Fruit fly (Drosophila melanogaster) whole organism, prepupa: ENCODE measurements around the gene CG9030.

Experiments
- CG10631 ChIP-seq: fragments of 200-800 bp; sonication (Bioruptor generic); optimal IDR thresholded peaks from 2 replicates; lab custom pipeline; 2016; ENCODE audit warnings: missing biosample characterization, missing genetic modification characterization
- CG10669 ChIP-seq: fragments of 200-800 bp; sonication (Bioruptor generic); optimal IDR thresholded peaks from 3 replicates; lab custom pipeline; 2018; ENCODE audit warnings: missing biosample characterization, mild to moderate bottlenecking, missing genetic modification characterization, moderate library complexity
- CG11294 ChIP-seq: fragments of 200-800 bp; sonication (Bioruptor generic); IDR thresholded peaks from 2 replicates; pipeline ENCODE4 v1.3.6; 2022; ENCODE audit warnings: missing biosample characterization, missing genetic modification characterization
- CG11902 ChIP-seq: fragments of 200-800 bp; sonication (Bioruptor generic); optimal IDR thresholded peaks from 3 replicates; lab custom pipeline; 2016; ENCODE audit warnings: missing biosample characterization, missing genetic modification characterization
- CG1621 ChIP-seq: fragments of 200-800 bp; sonication (Bioruptor generic); optimal IDR thresholded peaks from 3 replicates; lab custom pipeline; 2018; ENCODE audit warnings: missing biosample characterization, mild to moderate bottlenecking, missing genetic modification characterization
- CG3032 ChIP-seq: fragments of 200-800 bp; optimal IDR thresholded peaks from 2 replicates; lab custom pipeline; 2019; ENCODE audit warnings: missing biosample characterization, mild to moderate bottlenecking, missing genetic modification characterization, moderate library complexity
- CG31627 ChIP-seq: fragments of 200-800 bp; sonication (Bioruptor generic); optimal IDR thresholded peaks from 3 replicates; lab custom pipeline; 2016; ENCODE audit warnings: missing biosample characterization, missing genetic modification characterization
- CG3919 ChIP-seq: fragments of 200-800 bp; sonication (Bioruptor generic); optimal IDR thresholded peaks from 3 replicates; lab custom pipeline; 2016; ENCODE audit warnings: missing biosample characterization, missing genetic modification characterization
- CG4318 ChIP-seq: fragments of 200-800 bp; sonication (Bioruptor generic); optimal IDR thresholded peaks from 3 replicates; lab custom pipeline; 2017; ENCODE audit warnings: missing biosample characterization, mild to moderate bottlenecking, missing genetic modification characterization
- CG6163 ChIP-seq: fragments of 200-800 bp; sonication (Bioruptor generic); IDR thresholded peaks from 3 replicates; pipeline ENCODE4 v1.3.6; 2022; ENCODE audit warnings: missing biosample characterization, missing genetic modification characterization
- CG6276 ChIP-seq: fragments of 200-800 bp; sonication (Bioruptor generic); optimal IDR thresholded peaks from 2 replicates; lab custom pipeline; 2017; ENCODE audit warnings: missing biosample characterization, mild to moderate bottlenecking, missing genetic modification characterization
- CG6808 ChIP-seq: fragments of 200-800 bp; sonication (Bioruptor generic); optimal IDR thresholded peaks from 3 replicates; lab custom pipeline; 2017; ENCODE audit warnings: missing biosample characterization, missing genetic modification characterization, mild to moderate bottlenecking, moderate library complexity, missing genetic modification reagents
- CG6854 ChIP-seq: fragments of 200-800 bp; sonication (Bioruptor generic); optimal IDR thresholded peaks from 2 replicates; lab custom pipeline; 2017; ENCODE audit warnings: missing biosample characterization, mild to moderate bottlenecking, missing genetic modification characterization
- CG7368 ChIP-seq: fragments of 200-800 bp; sonication (Bioruptor generic); optimal IDR thresholded peaks from 3 replicates; lab custom pipeline; 2016; ENCODE audit warnings: missing biosample characterization, missing genetic modification characterization
- CG8119 ChIP-seq: fragments of 200-800 bp; sonication (Bioruptor generic); IDR thresholded peaks from 3 replicates; pipeline ENCODE4 v1.3.6; 2022; ENCODE audit warnings: missing biosample characterization, missing genetic modification characterization
- CG8319 ChIP-seq: fragments of 200-800 bp; sonication (Bioruptor generic); optimal IDR thresholded peaks from 3 replicates; lab custom pipeline; 2016; ENCODE audit warnings: missing biosample characterization, missing genetic modification characterization
- CG8632 ChIP-seq: fragments of 200-800 bp; sonication (Bioruptor generic); optimal IDR thresholded peaks from 3 replicates; lab custom pipeline; 2016; ENCODE audit warnings: missing biosample characterization, missing genetic modification characterization
- CG9139 ChIP-seq: fragments of 200-800 bp; sonication (Bioruptor generic); optimal IDR thresholded peaks from 3 replicates; lab custom pipeline; 2017; ENCODE audit warnings: missing biosample characterization, mild to moderate bottlenecking, missing genetic modification characterization
- Eip75B ChIP-seq: fragments of 200-800 bp; sonication (Bioruptor generic); optimal IDR thresholded peaks from 3 replicates; lab custom pipeline; 2016; ENCODE audit warnings: missing biosample characterization, missing genetic modification characterization
- Eip93F ChIP-seq: fragments of 200-800 bp; sonication (Bioruptor generic); optimal IDR thresholded peaks from 2 replicates; lab custom pipeline; 2016; ENCODE audit warnings: missing biosample characterization, mild to moderate bottlenecking, missing genetic modification characterization
- Ets21C ChIP-seq: fragments of 200-800 bp; sonication (Bioruptor generic); optimal IDR thresholded peaks from 3 replicates; lab custom pipeline; 2016; ENCODE audit warnings: missing biosample characterization, missing genetic modification characterization
- Gug ChIP-seq: fragments of 200-800 bp; sonication (Bioruptor generic); IDR thresholded peaks from 2 replicates; pipeline ENCODE4 v1.3.6; 2022; ENCODE audit warnings: missing biosample characterization, missing genetic modification characterization
- Hr38 ChIP-seq: sonication (Bioruptor generic); optimal IDR thresholded peaks from 2 replicates; lab custom pipeline; 2016; ENCODE audit warnings: missing biosample characterization, missing genetic modification characterization
- Hr39 ChIP-seq: fragments of 200-800 bp; sonication (Bioruptor generic); optimal IDR thresholded peaks from 2 replicates; lab custom pipeline; 2016; ENCODE audit warnings: missing biosample characterization, missing genetic modification characterization
- Lpt ChIP-seq: fragments of 200-800 bp; sonication (Bioruptor generic); optimal IDR thresholded peaks from 3 replicates; lab custom pipeline; 2016; ENCODE audit warnings: missing biosample characterization, missing genetic modification characterization
- Met ChIP-seq: fragments of 200-800 bp; sonication (Bioruptor generic); optimal IDR thresholded peaks from 3 replicates; lab custom pipeline; 2016; ENCODE audit warnings: missing biosample characterization, missing genetic modification characterization
- Smox ChIP-seq: fragments of 200-800 bp; sonication (Bioruptor generic); optimal IDR thresholded peaks from 3 replicates; lab custom pipeline; 2016; ENCODE audit warnings: missing biosample characterization, missing genetic modification characterization
- Sox102F ChIP-seq: fragments of 200-800 bp; sonication (Bioruptor generic); optimal IDR thresholded peaks from 2 replicates; lab custom pipeline; 2016; ENCODE audit warnings: missing biosample characterization, mild to moderate bottlenecking, missing genetic modification characterization
- Sox14 ChIP-seq: fragments of 200-800 bp; sonication (Bioruptor generic); optimal IDR thresholded peaks from 3 replicates; lab custom pipeline; 2016; ENCODE audit warnings: missing biosample characterization, missing genetic modification characterization
- Sox15 ChIP-seq: fragments of 200-800 bp; sonication (Bioruptor generic); optimal IDR thresholded peaks from 3 replicates; lab custom pipeline; 2016; ENCODE audit warnings: missing biosample characterization, missing genetic modification characterization
- achi ChIP-seq: fragments of 200-800 bp; sonication (Bioruptor generic); optimal IDR thresholded peaks from 3 replicates; lab custom pipeline; 2016; ENCODE audit warnings: missing biosample characterization, missing genetic modification characterization
- acj6 ChIP-seq: fragments of 200-800 bp; sonication (Bioruptor generic); optimal IDR thresholded peaks from 3 replicates; lab custom pipeline; 2016; ENCODE audit warnings: missing biosample characterization, missing genetic modification characterization
- cyc ChIP-seq: fragments of 200-800 bp; sonication (Bioruptor generic); optimal IDR thresholded peaks from 3 replicates; lab custom pipeline; 2016; ENCODE audit warnings: missing biosample characterization, missing genetic modification characterization
- dac ChIP-seq: fragments of 200-800 bp; sonication (Bioruptor generic); optimal IDR thresholded peaks from 2 replicates; lab custom pipeline; 2017; ENCODE audit warnings: missing biosample characterization, mild to moderate bottlenecking, missing genetic modification characterization
- dsx ChIP-seq: fragments of 200-800 bp; optimal IDR thresholded peaks from 3 replicates; lab custom pipeline; 2019; ENCODE audit warnings: missing biosample characterization, mild to moderate bottlenecking, missing genetic modification characterization, moderate library complexity; ENCODE audit not compliant: poor library complexity, severe bottlenecking
- fd59A ChIP-seq: fragments of 200-800 bp; sonication (Bioruptor generic); optimal IDR thresholded peaks from 2 replicates; lab custom pipeline; 2017; ENCODE audit warnings: missing biosample characterization, mild to moderate bottlenecking, missing genetic modification characterization, missing genetic modification reagents
- fd85E ChIP-seq: fragments of 200-800 bp; sonication (Bioruptor generic); optimal IDR thresholded peaks from 3 replicates; lab custom pipeline; 2016; ENCODE audit warnings: missing biosample characterization, missing genetic modification characterization
- fkh ChIP-seq: fragments of 200-800 bp; sonication (Bioruptor generic); optimal IDR thresholded peaks from 3 replicates; lab custom pipeline; 2017; ENCODE audit warnings: missing biosample characterization, mild to moderate bottlenecking, missing genetic modification characterization, moderate library complexity
- net ChIP-seq: fragments of 200-800 bp; sonication (Bioruptor generic); optimal IDR thresholded peaks from 3 replicates; lab custom pipeline; 2016; ENCODE audit warnings: missing biosample characterization, missing genetic modification characterization
- pdm3 ChIP-seq: fragments of 200-800 bp; sonication (Bioruptor generic); optimal IDR thresholded peaks from 3 replicates; lab custom pipeline; 2016; ENCODE audit warnings: missing biosample characterization, missing genetic modification characterization
- salr ChIP-seq, 2 experiments: fragments of 200-800 bp; sonication (Bioruptor generic); optimal IDR thresholded peaks; 3 replicates each; lab custom pipeline; 2016 to 2018; ENCODE audit warnings: missing biosample characterization in 2 of 2, missing genetic modification characterization in 2 of 2, mild to moderate bottlenecking in 1 of 2
- svp ChIP-seq: fragments of 200-800 bp; sonication (Bioruptor generic); peaks from one replicate; lab custom pipeline; 2016; ENCODE audit warnings: missing biosample characterization, missing genetic modification characterization
- topi ChIP-seq: fragments of 200-800 bp; sonication (Bioruptor generic); optimal IDR thresholded peaks from 3 replicates; lab custom pipeline; 2016; ENCODE audit warnings: missing biosample characterization, missing genetic modification characterization

The CG9030 gene

dm6 chrX:14952845-14953720 is 1.8 kb downstream of the CG9030 start, which contains the start of gene pdgy (continued):
- TF ChIP-seq Lpt (GFP tag; lab: Kevin White, UChicago): peak; percentile 75
- no peak for TF ChIP-seq Hr39 (GFP tag; lab: Kevin White, UChicago)
- peak; percentile 58 for TF ChIP-seq CG8319 (GFP tag; lab: Kevin White, UChicago)
- TF ChIP-seq CG11294 (GFP tag; lab: Robert Waterston, UW): peak; percentile 6; the same call in 1 of the 2 replicates
- peak; percentile 76 for TF ChIP-seq CG7368
- TF ChIP-seq CG31627 (GFP tag; lab: Kevin White, UChicago): no peak
- TF ChIP-seq CG3919 (GFP tag; lab: Kevin White, UChicago): peak; percentile 68
- TF ChIP-seq CG6854 (GFP tag; lab: Kevin White, UChicago): peak; percentile 97
- TF ChIP-seq CG1621 (tag; lab: Kevin White, UChicago): peak; percentile 88
- peak; percentile 61 for TF ChIP-seq net (GFP tag; lab: Kevin White, UChicago)
- no peak for TF ChIP-seq Ets21C (GFP tag; lab: Kevin White, UChicago)
- TF ChIP-seq dsx (GFP tag; lab: Kevin White, UChicago): peak; percentile 69
- TF ChIP-seq Eip75B (GFP tag; lab: Kevin White, UChicago): no peak
- TF ChIP-seq achi: peak; percentile 30

dm6 chrX:14952097-14952844 is 2.6 kb downstream of the CG9030 start:
- peak; percentile 62 to 90 for TF ChIP-seq salr (GFP tag; optimal IDR thresholded peaks at IDR 0.05; lab: Kevin White, UChicago)
- peak; percentile 72 for TF ChIP-seq CG10631 (GFP tag; lab: Kevin White, UChicago)
- peak; percentile 69 for TF ChIP-seq CG10669 (GFP tag; lab: Kevin White, UChicago)
- peak; percentile 56 for TF ChIP-seq dsx (GFP tag; lab: Kevin White, UChicago)
- TF ChIP-seq CG4318 (GFP tag; lab: Kevin White, UChicago): peak; percentile 70
- peak; percentile 60 for TF ChIP-seq fd59A (GFP tag; lab: Kevin White, UChicago)
- no peak for TF ChIP-seq CG9139 (GFP tag; lab: Kevin White, UChicago)
- no peak for TF ChIP-seq fkh (GFP tag; lab: Kevin White, UChicago)
- TF ChIP-seq CG1621 (tag; lab: Kevin White, UChicago): peak; percentile 75
- peak; percentile 71 for TF ChIP-seq CG8319 (GFP tag; lab: Kevin White, UChicago)
- peak; percentile 77 for TF ChIP-seq CG7368
- peak; percentile 69 for TF ChIP-seq CG6276 (GFP tag; lab: Kevin White, UChicago)
- TF ChIP-seq net (GFP tag; lab: Kevin White, UChicago): peak; percentile 83
- TF ChIP-seq CG31627 (GFP tag; lab: Kevin White, UChicago): peak; percentile 86
- peak; percentile 81 for TF ChIP-seq fd85E (GFP tag; lab: Kevin White, UChicago)
- peak; percentile 79 for TF ChIP-seq achi
- peak; percentile 82 for TF ChIP-seq cyc (GFP tag; lab: Kevin White, UChicago)
- TF ChIP-seq Gug (GFP tag; lab: Robert Waterston, UW): peak; percentile 83
- TF ChIP-seq Met (GFP tag; lab: Kevin White, UChicago): peak; percentile 83
- peak; percentile 88 for TF ChIP-seq CG3919 (GFP tag; lab: Kevin White, UChicago)
- peak; percentile 86 for TF ChIP-seq acj6 (GFP tag; lab: Kevin White, UChicago)
- peak; percentile 60 for TF ChIP-seq CG11902 (GFP tag; lab: Kevin White, UChicago)
- TF ChIP-seq Hr39 (GFP tag; lab: Kevin White, UChicago): peak; percentile 88
- peak; percentile 54 for TF ChIP-seq Eip93F (GFP tag; lab: Kevin White, UChicago)
- TF ChIP-seq CG6163 (GFP tag; lab: Robert Waterston, UW): peak; percentile 92
- peak; percentile 84 for TF ChIP-seq topi
- TF ChIP-seq Sox14 (GFP tag; lab: Kevin White, UChicago): peak; percentile 89
- peak; percentile 54 for TF ChIP-seq CG3032 (tag; lab: Kevin White, UChicago)
- TF ChIP-seq Hr38: no peak
- peak; percentile 88 for TF ChIP-seq Sox102F (GFP tag; lab: Kevin White, UChicago)
- peak; percentile 91 for TF ChIP-seq svp (GFP tag; lab: Kevin White, UChicago)
- TF ChIP-seq Eip75B (GFP tag; lab: Kevin White, UChicago): peak; percentile 82
- TF ChIP-seq Sox15 (GFP tag; lab: Kevin White, UChicago): peak; percentile 74
- peak; percentile 66 for TF ChIP-seq dac (GFP tag; lab: Kevin White, UChicago)
- TF ChIP-seq CG11294 (GFP tag; lab: Robert Waterston, UW): peak; percentile 74
- peak; percentile 87 for TF ChIP-seq CG8119
- TF ChIP-seq CG8632: peak; percentile 75
- peak; percentile 84 for TF ChIP-seq Smox (GFP tag; lab: Kevin White, UChicago)
- peak; percentile 89 for TF ChIP-seq pdm3 (GFP tag; lab: Kevin White, UChicago)
- TF ChIP-seq Ets21C (GFP tag; lab: Kevin White, UChicago): peak; percentile 72
- no peak for TF ChIP-seq CG6808 (GFP tag; lab: Kevin White, UChicago)
